Fruit fly (Drosophila melanogaster) whole organism, embryonic: ENCODE measurements around the gene holn1.

Source experiments
- BEAF-32 ChIP-seq: fragments of 200-800 bp; sonication (Bioruptor generic); optimal IDR thresholded peaks from 3 replicates; lab custom pipeline; 2017; ENCODE audit warnings: missing biosample characterization, missing genetic modification characterization, mild to moderate bottlenecking, moderate library complexity, missing genetic modification reagents
- CG10267 ChIP-seq: fragments of 200-800 bp; sonication (Bioruptor generic); optimal IDR thresholded peaks from 2 replicates; lab custom pipeline; 2018; ENCODE audit warnings: missing biosample characterization, mild to moderate bottlenecking, missing genetic modification characterization, moderate library complexity
- CG11093 ChIP-seq: fragments of 200-800 bp; sonication (Bioruptor generic); IDR thresholded peaks from 3 replicates; pipeline ENCODE4 v1.3.6; 2022; ENCODE audit warnings: missing biosample characterization, missing genetic modification characterization
- CG12391 ChIP-seq: fragments of 200-800 bp; sonication (Bioruptor generic); optimal IDR thresholded peaks from 3 replicates; lab custom pipeline; 2018; ENCODE audit warnings: missing biosample characterization, mild to moderate bottlenecking, missing genetic modification characterization, moderate library complexity
- CG13287 ChIP-seq: fragments of 200-800 bp; sonication (Bioruptor generic); IDR thresholded peaks from 2 replicates; pipeline ENCODE4 v1.3.6; 2022; ENCODE audit warnings: missing biosample characterization, missing genetic modification characterization; ENCODE audit not compliant: partially characterized antibody
- CG13624 ChIP-seq: fragments of 200-800 bp; sonication (Bioruptor generic); optimal IDR thresholded peaks from 2 replicates; lab custom pipeline; 2016; ENCODE audit warnings: missing biosample characterization, missing genetic modification characterization
- CG14710 ChIP-seq: fragments of 200-800 bp; sonication (Bioruptor generic); optimal IDR thresholded peaks from 3 replicates; lab custom pipeline; 2019; ENCODE audit warnings: missing biosample characterization, mild to moderate bottlenecking, missing genetic modification characterization, moderate library complexity
- CG15514 ChIP-seq: fragments of 200-800 bp; sonication (Bioruptor generic); optimal IDR thresholded peaks from 3 replicates; lab custom pipeline; 2017; ENCODE audit warnings: missing biosample characterization, missing genetic modification characterization, mild to moderate bottlenecking, moderate library complexity, missing genetic modification reagents
- CG15601 ChIP-seq: fragments of 200-800 bp; sonication (Bioruptor generic); optimal IDR thresholded peaks from 3 replicates; lab custom pipeline; 2019; ENCODE audit warnings: missing biosample characterization, mild to moderate bottlenecking, missing genetic modification characterization, moderate library complexity
- CG1603 ChIP-seq: fragments of 200-800 bp; sonication (Bioruptor generic); optimal IDR thresholded peaks from 2 replicates; lab custom pipeline; 2019; ENCODE audit warnings: missing biosample characterization, mild to moderate bottlenecking, missing genetic modification characterization, moderate library complexity
- CG16813 ChIP-seq: fragments of 200-800 bp; sonication (Bioruptor generic); IDR thresholded peaks from 3 replicates; pipeline ENCODE4 v1.3.6; 2022; ENCODE audit warnings: missing biosample characterization, missing genetic modification characterization; ENCODE audit not compliant: partially characterized antibody
- CG17361 ChIP-seq: fragments of 200-800 bp; sonication (Bioruptor generic); IDR thresholded peaks from 3 replicates; pipeline ENCODE4 v1.3.6; 2022; ENCODE audit warnings: missing biosample characterization, missing genetic modification characterization
- CG17829 ChIP-seq: fragments of 200-800 bp; optimal IDR thresholded peaks from 2 replicates; lab custom pipeline; 2019; ENCODE audit warnings: missing biosample characterization, mild to moderate bottlenecking, missing genetic modification characterization, moderate library complexity
- CG2116 ChIP-seq: fragments of 200-800 bp; sonication (Bioruptor generic); optimal IDR thresholded peaks from 3 replicates; lab custom pipeline; 2018; ENCODE audit warnings: missing biosample characterization, mild to moderate bottlenecking, missing genetic modification characterization
- CG2712 ChIP-seq: fragments of 200-800 bp; optimal IDR thresholded peaks from 3 replicates; lab custom pipeline; 2019; ENCODE audit warnings: missing biosample characterization, mild to moderate bottlenecking, missing genetic modification characterization, moderate library complexity
- CG30020 ChIP-seq: fragments of 200-800 bp; optimal IDR thresholded peaks from 2 replicates; lab custom pipeline; 2019; ENCODE audit warnings: missing biosample characterization, mild to moderate bottlenecking, missing genetic modification characterization, moderate library complexity
- CG31441 ChIP-seq: fragments of 200-800 bp; sonication (Bioruptor generic); IDR thresholded peaks from 2 replicates; pipeline ENCODE4 v1.3.6; 2022; ENCODE audit warnings: missing biosample characterization, missing genetic modification characterization
- CG34422 ChIP-seq: fragments of 200-800 bp; sonication (Bioruptor generic); IDR thresholded peaks from 3 replicates; pipeline ENCODE4 v1.3.6; 2022; ENCODE audit warnings: missing biosample characterization, missing genetic modification characterization
- CG3995 ChIP-seq: fragments of 200-800 bp; sonication (Bioruptor generic); optimal IDR thresholded peaks from 3 replicates; lab custom pipeline; 2016; ENCODE audit warnings: missing biosample characterization, missing genetic modification characterization
- CG42726 ChIP-seq: fragments of 200-800 bp; sonication (Bioruptor generic); IDR thresholded peaks from 2 replicates; pipeline ENCODE4 v1.3.6; 2022; ENCODE audit warnings: missing biosample characterization, missing genetic modification characterization; ENCODE audit not compliant: partially characterized antibody
- CG4360 ChIP-seq: fragments of 200-800 bp; sonication (Bioruptor generic); IDR thresholded peaks from 2 replicates; pipeline ENCODE4 v1.3.6; 2022; ENCODE audit warnings: missing biosample characterization, missing genetic modification characterization
- CG4854 ChIP-seq: fragments of 200-800 bp; sonication (Bioruptor generic); optimal IDR thresholded peaks from 2 replicates; lab custom pipeline; 2016; ENCODE audit warnings: missing biosample characterization, missing genetic modification characterization, inconsistent platforms
- CG7271 ChIP-seq: fragments of 200-800 bp; sonication (Bioruptor generic); optimal IDR thresholded peaks from 2 replicates; lab custom pipeline; 2018; ENCODE audit warnings: missing biosample characterization, mild to moderate bottlenecking, missing genetic modification characterization, moderate library complexity
- CG7928 ChIP-seq: fragments of 200-800 bp; sonication (Bioruptor generic); optimal IDR thresholded peaks from 2 replicates; lab custom pipeline; 2017; ENCODE audit warnings: missing biosample characterization, mild to moderate bottlenecking, missing genetic modification characterization
- CG9437 ChIP-seq: fragments of 200-800 bp; sonication (Bioruptor generic); optimal IDR thresholded peaks from 2 replicates; lab custom pipeline; 2018; ENCODE audit warnings: missing biosample characterization, mild to moderate bottlenecking, missing genetic modification characterization
- Dll ChIP-seq: fragments of 200-800 bp; sonication (Bioruptor generic); IDR thresholded peaks from 4 replicates; pipeline ENCODE4 v1.3.6; 2022; ENCODE audit warnings: missing biosample characterization, missing genetic modification characterization; ENCODE audit not compliant: partially characterized antibody
- Doc3 ChIP-seq: fragments of 200-800 bp; sonication (Bioruptor generic); IDR thresholded peaks from 3 replicates; pipeline ENCODE4 v1.3.6; 2022; ENCODE audit warnings: missing biosample characterization, missing genetic modification characterization; ENCODE audit not compliant: partially characterized antibody
- Dp ChIP-seq: fragments of 200-800 bp; sonication (Bioruptor generic); optimal IDR thresholded peaks from 2 replicates; lab custom pipeline; 2018; ENCODE audit warnings: missing biosample characterization, mild to moderate bottlenecking, missing genetic modification characterization, moderate library complexity
- Dref ChIP-seq: fragments of 200-800 bp; sonication (Bioruptor generic); IDR thresholded peaks from 2 replicates; pipeline ENCODE4 v1.3.6; 2022; ENCODE audit warnings: missing biosample characterization, missing genetic modification characterization
- NFAT ChIP-seq: fragments of 200-800 bp; sonication (Bioruptor generic); IDR thresholded peaks from 2 replicates; pipeline ENCODE4 v1.3.6; 2022; ENCODE audit warnings: missing biosample characterization, missing genetic modification characterization
- Sry-β ChIP-seq: fragments of 200-800 bp; sonication (Bioruptor generic); optimal IDR thresholded peaks from 2 replicates; lab custom pipeline; 2018; ENCODE audit warnings: missing biosample characterization, mild to moderate bottlenecking, missing genetic modification characterization, moderate library complexity
- Sry-δ ChIP-seq: fragments of 200-800 bp; sonication (Bioruptor generic); optimal IDR thresholded peaks from 2 replicates; lab custom pipeline; 2016; ENCODE audit warnings: missing biosample characterization, missing genetic modification characterization
- ab ChIP-seq: fragments of 200-800 bp; sonication (Bioruptor generic); optimal IDR thresholded peaks from 2 replicates; lab custom pipeline; 2016; ENCODE audit warnings: missing biosample characterization, missing genetic modification characterization
- amos ChIP-seq: fragments of 200-800 bp; sonication (Bioruptor generic); IDR thresholded peaks from 2 replicates; pipeline ENCODE4 v1.3.6; 2022; ENCODE audit warnings: missing biosample characterization, missing genetic modification characterization; ENCODE audit not compliant: partially characterized antibody
- dmrt11E ChIP-seq: fragments of 200-800 bp; sonication (Bioruptor generic); optimal IDR thresholded peaks from 3 replicates; lab custom pipeline; 2018; ENCODE audit warnings: missing biosample characterization, mild to moderate bottlenecking, missing genetic modification characterization, moderate library complexity
- gem ChIP-seq: fragments of 200-800 bp; sonication (Bioruptor generic); optimal IDR thresholded peaks from 2 replicates; lab custom pipeline; 2019; ENCODE audit warnings: missing biosample characterization, mild to moderate bottlenecking, missing genetic modification characterization, moderate library complexity
- gsb-n ChIP-seq: fragments of 200-800 bp; sonication (Bioruptor generic); optimal IDR thresholded peaks from 3 replicates; lab custom pipeline; 2018; ENCODE audit warnings: missing biosample characterization, mild to moderate bottlenecking, missing genetic modification characterization
- knrl ChIP-seq: fragments of 200-800 bp; sonication (Bioruptor generic); IDR thresholded peaks from 3 replicates; pipeline ENCODE4 v1.3.6; 2022; ENCODE audit warnings: missing biosample characterization, missing genetic modification characterization; ENCODE audit not compliant: partially characterized antibody
- nmo ChIP-seq: fragments of 200-800 bp; sonication (Bioruptor generic); optimal IDR thresholded peaks from 2 replicates; lab custom pipeline; 2018; ENCODE audit warnings: missing biosample characterization, mild to moderate bottlenecking, missing genetic modification characterization, moderate library complexity
- p53 ChIP-seq: fragments of 200-800 bp; sonication (Bioruptor generic); optimal IDR thresholded peaks from 2 replicates; lab custom pipeline; 2016; ENCODE audit warnings: missing biosample characterization, missing genetic modification characterization
- pzg ChIP-seq: fragments of 200-800 bp; sonication (Bioruptor generic); optimal IDR thresholded peaks from 3 replicates; lab custom pipeline; 2018; ENCODE audit warnings: missing biosample characterization, mild to moderate bottlenecking, missing genetic modification characterization, moderate library complexity
- row ChIP-seq: fragments of 200-800 bp; sonication (Bioruptor generic); IDR thresholded peaks from 3 replicates; pipeline ENCODE4 v1.3.6; 2022; ENCODE audit warnings: missing biosample characterization, missing genetic modification characterization
- unc-4 ChIP-seq: fragments of 200-800 bp; sonication (Bioruptor generic); IDR thresholded peaks from 2 replicates; pipeline ENCODE4 v1.3.6; 2022; ENCODE audit warnings: missing biosample characterization, missing genetic modification characterization; ENCODE audit not compliant: partially characterized antibody
- vvl ChIP-seq: fragments of 200-800 bp; sonication (Bioruptor generic); IDR thresholded peaks from 2 replicates; pipeline ENCODE4 v1.3.6; 2022; ENCODE audit warnings: missing biosample characterization, missing genetic modification characterization

holn1 gene

dm6 chr2L:10396488-10396824 is 39.3 kb upstream of the holn1 start, which contains the start of gene Cnot4 (continued):
- TF ChIP-seq p53 (GFP tag; lab: Kevin White, UChicago) (no peak), gem (tag; lab: Kevin White, UChicago) (peak; percentile 24), CG31441 (GFP tag; lab: Robert Waterston, UW) (peak; percentile 89; the same call in 1 of the 2 replicates), NFAT (no peak), CG15514 (GFP tag; lab: Kevin White, UChicago) (peak; percentile 25), CG34422 (GFP tag; lab: Robert Waterston, UW) (0 out of 3 replicates have a peak, but pooled peaks have one; percentile 11), CG12391 (tag; lab: Kevin White, UChicago) (peak; percentile 33), CG15601 (tag; lab: Kevin White, UChicago) (no peak), Sry-β (GFP tag; lab: Kevin White, UChicago) (peak; percentile 78), CG4360 (GFP tag; lab: Robert Waterston, UW) (no peak), CG9437 (peak; percentile 35), CG30020 (peak; percentile 92), vvl (peak; percentile 14; the same call in 1 of the 2 replicates), CG10267 (tag; lab: Kevin White, UChicago) (peak; percentile 35), Dref (GFP tag; lab: Robert Waterston, UW) (peak; percentile 71), CG42726 (GFP tag; lab: Robert Waterston, UW) (0 out of 2 replicates have a peak, but pooled peaks have one; percentile 12), amos (peak; percentile 49; the same call in 1 of the 2 replicates), CG2116 (peak; percentile 97), CG14710 (tag; lab: Kevin White, UChicago) (peak; percentile 63), CG13287 (GFP tag; lab: Robert Waterston, UW) (peak; percentile 44; the same call in 1 of the 2 replicates), CG17829 (tag; lab: Kevin White, UChicago) (peak; percentile 29), Sry-δ (GFP tag; lab: Kevin White, UChicago) (peak; percentile 61), CG7928 (GFP tag; lab: Kevin White, UChicago) (no peak), knrl (peak; percentile 48; the same call in 2 of the 3 replicates), Doc3 (peak; percentile 38; the same call in 1 of the 3 replicates), CG16813 (GFP tag; lab: Robert Waterston, UW) (peak; percentile 46; the same call in 1 of the 3 replicates), row (peak; percentile 71), unc-4 (0 out of 2 replicates have a peak, but pooled peaks have one; percentile 25), BEAF-32 (GFP tag; lab: Kevin White, UChicago) (peak; percentile 69), CG3995 (GFP tag; lab: Kevin White, UChicago) (peak; percentile 96), CG7271 (tag; lab: Kevin White, UChicago) (no peak), CG17361 (GFP tag; lab: Robert Waterston, UW) (peak; percentile 47; the same call in 1 of the 3 replicates), Dp (GFP tag; lab: Kevin White, UChicago) (peak; percentile 1), pzg (peak; percentile 31), dmrt11E (tag; lab: Kevin White, UChicago) (peak; percentile 36), CG2712 (tag; lab: Kevin White, UChicago) (peak; percentile 36), gsb-n (tag; lab: Kevin White, UChicago) (peak; percentile 44), Dll (GFP tag; lab: Robert Waterston, UW) (peak; percentile 39; the same call in 2 of the 4 replicates), CG4854 (GFP tag; lab: Kevin White, UChicago) (no peak), CG1603 (tag; lab: Kevin White, UChicago) (peak; percentile 17), CG11093 (no peak), ab (GFP tag; lab: Kevin White, UChicago) (no peak), nmo (GFP tag; lab: Kevin White, UChicago) (peak; percentile 62), CG13624 (GFP tag; lab: Kevin White, UChicago) (no peak)
